Worm (Caenorhabditis elegans) whole organism, L3 larva: ENCODE data around the gene C08F1.6.

Source experiments
- aly-2 ChIP-seq: fragments of 150-350 bp; optimal IDR thresholded peaks from 2 replicates; lab custom pipeline; 2014; ENCODE audit warnings: missing biosample characterization, missing genetic modification characterization
- ama-1 ChIP-seq: fragments of 150-350 bp; optimal IDR thresholded peaks from 2 replicates; lab custom pipeline; 2018
- ceh-16 ChIP-seq: sonication (generic microtip); optimal IDR thresholded peaks from 2 replicates; lab custom pipeline; 2017; ENCODE audit warnings: missing biosample characterization, missing genetic modification characterization
- ceh-28 ChIP-seq: fragments of 150-350 bp; optimal IDR thresholded peaks from 2 replicates; lab custom pipeline; 2014; ENCODE audit warnings: missing biosample characterization, missing genetic modification reagents, missing genetic modification characterization
- ceh-9 ChIP-seq: sonication (generic microtip); optimal IDR thresholded peaks from 2 replicates; lab custom pipeline; 2018; ENCODE audit warnings: missing biosample characterization, missing genetic modification characterization
- daf-12 ChIP-seq: fragments of 150-350 bp; optimal IDR thresholded peaks from 2 replicates; lab custom pipeline; 2014; ENCODE audit warnings: missing biosample characterization, missing genetic modification reagents, missing genetic modification characterization
- egl-27 ChIP-seq: sonication (generic microtip); optimal IDR thresholded peaks from 4 replicates; lab custom pipeline; 2017; ENCODE audit warnings: missing biosample characterization, missing genetic modification reagents, missing genetic modification characterization
- egl-5 ChIP-seq: fragments of 150-350 bp; optimal IDR thresholded peaks from 2 replicates; lab custom pipeline; 2017; ENCODE audit warnings: missing biosample characterization, missing genetic modification reagents, missing genetic modification characterization, inconsistent platforms
- elt-2 ChIP-seq: sonication (generic microtip); optimal IDR thresholded peaks from 2 replicates; lab custom pipeline; 2016; ENCODE audit warnings: missing genetic modification reagents, mild to moderate bottlenecking, missing genetic modification characterization, missing compliant biosample characterization
- elt-3 ChIP-seq, 3 experiments: fragments of 150-350 bp in 1 of 3; sonication (generic microtip) in 2 of 3; optimal IDR thresholded peaks; 2 replicates in 2 of 3; 4 replicates in 1 of 3; lab custom pipeline; 2014 to 2017; ENCODE audit warnings: missing biosample characterization in 3 of 3, missing genetic modification characterization in 3 of 3
- eor-1 ChIP-seq, 2 experiments: fragments of 150-350 bp; optimal IDR thresholded peaks; 2 replicates each; lab custom pipeline; 2014 to 2018; ENCODE audit warnings: missing biosample characterization in 2 of 2, missing genetic modification characterization in 2 of 2
- hmg-11 ChIP-seq: sonication (generic microtip); optimal IDR thresholded peaks from 2 replicates; lab custom pipeline; 2016; ENCODE audit warnings: missing genetic modification characterization, missing compliant biosample characterization
- lin-39 ChIP-seq: fragments of 150-350 bp; optimal IDR thresholded peaks from 2 replicates; lab custom pipeline; 2018; ENCODE audit warnings: missing biosample characterization, missing genetic modification reagents, missing genetic modification characterization
- lsy-12 ChIP-seq: sonication (generic microtip); optimal IDR thresholded peaks from 2 replicates; lab custom pipeline; 2016; ENCODE audit warnings: mild to moderate bottlenecking, missing genetic modification characterization, missing compliant biosample characterization
- mdl-1 ChIP-seq: fragments of 150-350 bp; optimal IDR thresholded peaks from 2 replicates; lab custom pipeline; 2014; ENCODE audit warnings: missing biosample characterization, missing genetic modification characterization
- mml-1 ChIP-seq: fragments of 150-350 bp; sonication (generic microtip); optimal IDR thresholded peaks from 3 replicates; lab custom pipeline; 2014; ENCODE audit warnings: missing biosample characterization, missing genetic modification characterization
- nfya-1 ChIP-seq: sonication (generic microtip); optimal IDR thresholded peaks from 2 replicates; lab custom pipeline; 2017; ENCODE audit warnings: missing genetic modification characterization, mild to moderate bottlenecking, missing compliant biosample characterization, antibody characterized with exemption, moderate library complexity; ENCODE audit not compliant: insufficient read depth
- nhr-11 ChIP-seq: fragments of 150-350 bp; optimal IDR thresholded peaks from 2 replicates; lab custom pipeline; 2014; ENCODE audit warnings: missing biosample characterization, missing genetic modification characterization
- nhr-12 ChIP-seq: fragments of 150-350 bp; optimal IDR thresholded peaks from 2 replicates; lab custom pipeline; 2014; ENCODE audit warnings: missing biosample characterization, missing genetic modification characterization
- nhr-237 ChIP-seq: fragments of 150-350 bp; optimal IDR thresholded peaks from 2 replicates; lab custom pipeline; 2014; ENCODE audit warnings: missing biosample characterization, missing genetic modification characterization
- nhr-25 ChIP-seq: sonication (generic microtip); optimal IDR thresholded peaks from 2 replicates; lab custom pipeline; 2017; ENCODE audit warnings: missing biosample characterization, missing genetic modification characterization
- nhr-28 ChIP-seq: fragments of 150-350 bp; optimal IDR thresholded peaks from 2 replicates; lab custom pipeline; 2014; ENCODE audit warnings: missing biosample characterization, missing genetic modification characterization
- nhr-43 ChIP-seq: sonication (generic microtip); optimal IDR thresholded peaks from 2 replicates; lab custom pipeline; 2016; ENCODE audit warnings: mild to moderate bottlenecking, missing genetic modification characterization, missing compliant biosample characterization; ENCODE audit not compliant: poor library complexity, severe bottlenecking
- nhr-67 ChIP-seq: fragments of 150-350 bp; optimal IDR thresholded peaks from 2 replicates; lab custom pipeline; 2014; ENCODE audit warnings: missing biosample characterization, missing genetic modification characterization
- nhr-76 ChIP-seq: fragments of 150-350 bp; sonication (generic microtip); optimal IDR thresholded peaks from 5 replicates; lab custom pipeline; 2014; ENCODE audit warnings: missing biosample characterization, missing genetic modification characterization
- nhr-77 ChIP-seq: fragments of 150-350 bp; optimal IDR thresholded peaks from 2 replicates; lab custom pipeline; 2014; ENCODE audit warnings: missing biosample characterization, missing genetic modification characterization
- sea-2 ChIP-seq: fragments of 150-350 bp; sonication (generic microtip); optimal IDR thresholded peaks from 4 replicates; lab custom pipeline; 2014; ENCODE audit warnings: missing biosample characterization, missing genetic modification reagents, missing genetic modification characterization
- skn-1 ChIP-seq: fragments of 150-350 bp; optimal IDR thresholded peaks from 2 replicates; lab custom pipeline; 2014; ENCODE audit warnings: missing biosample characterization, missing genetic modification characterization
- snpc-4 ChIP-seq: fragments of 150-350 bp; optimal IDR thresholded peaks from 2 replicates; lab custom pipeline; 2014; ENCODE audit warnings: missing biosample characterization, missing genetic modification characterization
- tbx-2 ChIP-seq: sonication (generic microtip); optimal IDR thresholded peaks from 2 replicates; lab custom pipeline; 2016; ENCODE audit warnings: mild to moderate bottlenecking, missing genetic modification characterization, missing compliant biosample characterization
- unc-62 ChIP-seq: fragments of 150-350 bp; sonication (generic microtip); optimal IDR thresholded peaks from 4 replicates; lab custom pipeline; 2014; ENCODE audit warnings: missing biosample characterization, missing genetic modification reagents, missing genetic modification characterization
- zag-1 ChIP-seq: fragments of 150-350 bp; optimal IDR thresholded peaks from 2 replicates; lab custom pipeline; 2014; ENCODE audit warnings: missing biosample characterization, missing genetic modification characterization
- ztf-11 ChIP-seq: fragments of 150-350 bp; optimal IDR thresholded peaks from 2 replicates; lab custom pipeline; 2014; ENCODE audit warnings: missing biosample characterization, missing genetic modification characterization
- ztf-4 ChIP-seq: fragments of 150-350 bp; optimal IDR thresholded peaks from 2 replicates; lab custom pipeline; 2014; ENCODE audit warnings: missing biosample characterization, missing genetic modification characterization

The C08F1.6 gene

ce11 chrII:1818300-1818699 is 30.3 kb upstream of the C08F1.6 start, which contains the start of gene fbxb-10:
TSS of gene fbxb-10 (minus strand) at chrII:1818400.
- TF ChIP-seq ztf-4 (tag; lab: Kevin White, UChicago) (no peak), zag-1 (no peak), mdl-1 (tag; lab: Kevin White, UChicago) (no peak), elt-3 (tag; optimal IDR thresholded peaks at IDR 0.05; lab: Kevin White, UChicago) (no peak), ama-1 (lab: Kevin White, UChicago) (no peak), elt-2 (tag; lab: Kevin White, UChicago) (no peak), daf-12 (tag; lab: Kevin White, UChicago) (no peak), nfya-1 (tag; lab: Kevin White, UChicago) (no peak), nhr-43 (no peak), ceh-9 (no peak), eor-1 (tag; optimal IDR thresholded peaks at IDR 0.05; lab: Kevin White, UChicago) (no peak), egl-27 (tag; lab: Kevin White, UChicago) (no peak), nhr-11 (no peak), aly-2 (tag; lab: Kevin White, UChicago) (no peak), egl-5 (tag; lab: Kevin White, UChicago) (no peak), tbx-2 (tag; lab: Kevin White, UChicago) (no peak)
- TF ChIP-seq, all 47 proteins: peak for 0

DNA sequence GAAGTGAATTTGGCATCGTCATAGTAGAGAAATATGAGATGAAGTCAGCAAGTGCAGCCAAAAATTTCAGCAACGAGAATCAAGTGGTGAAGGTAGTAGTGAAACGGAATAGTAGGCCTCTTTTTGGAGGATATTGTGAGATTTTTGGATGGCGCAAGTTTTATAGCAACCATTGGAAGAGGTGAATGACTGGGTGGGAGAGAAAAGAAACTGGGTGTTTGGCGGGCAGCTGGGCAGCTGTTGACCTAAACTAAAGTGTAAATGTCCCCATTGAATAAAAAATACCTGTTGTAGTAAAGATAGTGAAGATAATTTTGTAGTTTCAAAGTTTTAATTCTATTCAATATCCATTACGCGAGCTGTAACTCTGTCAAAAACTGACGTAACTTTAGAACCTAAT is 28.1 kb upstream of the C08F1.6 start:
- TF ChIP-seq ceh-16 (tag; lab: Kevin White, UChicago), result no peak
- TF ChIP-seq, all 47 proteins: peak for 0

DNA sequence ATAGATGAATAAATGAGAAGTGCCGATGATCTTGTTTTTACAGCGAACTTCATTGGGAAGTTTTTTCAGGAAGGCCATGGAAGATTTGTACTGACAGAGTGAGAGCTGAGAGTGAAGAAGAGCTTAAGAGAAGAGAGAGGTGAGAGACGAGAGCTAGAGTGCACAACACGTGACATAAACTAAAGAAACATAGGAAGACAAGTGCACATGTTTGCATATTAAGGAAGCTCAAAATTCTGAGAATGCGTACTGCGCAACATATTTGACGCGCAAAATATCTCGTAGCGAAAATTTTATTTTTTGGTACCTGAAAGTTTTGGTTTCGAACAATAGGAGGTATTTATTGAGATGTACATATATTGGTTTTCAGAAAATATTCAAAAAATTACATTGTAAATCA is 20.2 kb upstream of the C08F1.6 start, which contains the start of gene C08F1.8:
C08F1.8 (minus strand) TSS at position 101 of the 400 bp plus-strand sequence.
- TF ChIP-seq nfya-1 (tag; lab: Kevin White, UChicago) (no peak), unc-62 (GFP tag; lab: Kevin White, UChicago) (no peak), ceh-28 (tag; lab: Kevin White, UChicago) (no peak), lsy-12 (tag; lab: Kevin White, UChicago) (no peak), nhr-76 (no peak), ztf-4 (tag; lab: Kevin White, UChicago) (no peak), nhr-237 (tag; lab: Kevin White, UChicago) (no peak), ztf-11 (tag; lab: Kevin White, UChicago) (no peak), sea-2 (no peak), aly-2 (tag; lab: Kevin White, UChicago) (no peak), nhr-77 (tag; lab: Kevin White, UChicago) (no peak), tbx-2 (tag; lab: Kevin White, UChicago) (no peak), nhr-67 (tag; lab: Kevin White, UChicago) (no peak), mml-1 (tag; lab: Kevin White, UChicago) (no peak), mdl-1 (tag; lab: Kevin White, UChicago) (no peak), daf-12 (tag; lab: Kevin White, UChicago) (no peak), nhr-25 (tag; lab: Kevin White, UChicago) (no peak), zag-1 (no peak), ama-1 (lab: Kevin White, UChicago) (no peak), nhr-43 (no peak)

DNA sequence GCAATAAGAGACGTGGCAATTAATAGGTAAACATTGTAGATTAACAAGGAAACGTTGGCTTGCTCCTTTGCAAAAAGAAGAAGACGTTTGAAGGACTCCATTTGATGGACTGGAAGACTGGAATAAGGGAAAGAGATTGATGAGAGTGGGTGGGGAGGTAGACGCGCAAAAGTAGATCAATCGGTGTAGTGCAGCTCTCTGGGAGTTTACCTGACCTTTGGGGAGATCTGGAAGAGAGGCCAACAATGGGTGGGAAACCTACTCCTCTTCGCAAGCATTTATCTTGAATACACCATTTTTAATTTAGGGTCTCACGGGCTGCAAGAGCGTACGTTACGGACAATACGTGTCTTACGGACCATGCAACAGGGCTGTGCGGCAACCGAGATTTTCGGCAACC is 18.4 kb upstream of the C08F1.6 start, which contains the start of gene C08F1.12:
C08F1.12 (minus strand) TSS at position 101 of the 400 bp plus-strand sequence.
- no peak for TF ChIP-seq hmg-11 (tag; lab: Kevin White, UChicago)
- no peak for TF ChIP-seq mml-1 (tag; lab: Kevin White, UChicago)
- TF ChIP-seq nhr-25 (tag; lab: Kevin White, UChicago), result no peak
- no peak for TF ChIP-seq nhr-76
- TF ChIP-seq snpc-4, result no peak
- TF ChIP-seq skn-1, result no peak
- no peak for TF ChIP-seq mdl-1 (tag; lab: Kevin White, UChicago)
- TF ChIP-seq nhr-12, result no peak
- no peak for TF ChIP-seq nhr-67 (tag; lab: Kevin White, UChicago)
- TF ChIP-seq nhr-11, result no peak
- TF ChIP-seq nhr-77 (tag; lab: Kevin White, UChicago), result no peak
- no peak for TF ChIP-seq nhr-28 (tag; lab: Kevin White, UChicago)
- TF ChIP-seq lin-39 (tag; lab: Kevin White, UChicago), result no peak
- TF ChIP-seq, all 47 proteins: peak for 0

- no peak for TF ChIP-seq egl-27 (tag; lab: Kevin White, UChicago)
Measured at ce11 chrII:1787208-1787607, 779 bp downstream of the C08F1.6 start.
